Fruit fly (Drosophila melanogaster): ENCODE results near the gene CG5890.
A peak's percentile ranks its signal among the peaks of the same experiment; 100 is the strongest.

Gene CG5890

dm6 chr3R:25884301-25884700, 28.3 kb downstream of the CG5890 start (continued):
- TF ChIP-seq nmo (GFP tag; optimal IDR thresholded peaks at IDR 0.05) (peak; percentile 84), mld (GFP tag; IDR thresholded peaks at IDR 0.05; ENCODE audit: partially characterized antibody) (no peak), CG13894 (tag; optimal IDR thresholded peaks at IDR 0.05) (no peak), Kr (GFP tag; optimal IDR thresholded peaks at IDR 0.05) (no peak), Eip74EF (GFP tag; optimal IDR thresholded peaks at IDR 0.05) (peak in 1 of 2 experiments; percentile 67), HHEX (GFP tag; optimal IDR thresholded peaks at IDR 0.05) (no peak), chinmo (GFP tag; IDR thresholded peaks at IDR 0.05; ENCODE audit: partially characterized antibody) (no peak), CG17328 (GFP tag; IDR thresholded peaks at IDR 0.05) (peak; percentile 78), Hr3 (GFP tag; optimal IDR thresholded peaks at IDR 0.05) (peak; percentile 68), CG10959 (GFP tag; IDR thresholded peaks at IDR 0.05) (peak; percentile 39; the same call in 1 of the 2 replicates), ranshi (GFP tag; IDR thresholded peaks at IDR 0.05) (0 out of 2 replicates have a peak, but pooled peaks have one; percentile 50), exex (tag; optimal IDR thresholded peaks at IDR 0.05) (no peak), CG3281 (GFP tag; optimal IDR thresholded peaks at IDR 0.05) (peak; percentile 10), CG16779 (GFP tag; IDR thresholded peaks at IDR 0.05) (no peak), cad (GFP tag; optimal IDR thresholded peaks at IDR 0.05) (no peak), nerfin-2 (GFP tag; IDR thresholded peaks at IDR 0.05; ENCODE audit: partially characterized antibody) (no peak), B-H2 (GFP tag; optimal IDR thresholded peaks at IDR 0.05) (no peak), Spps (tag; optimal IDR thresholded peaks at IDR 0.05) (peak; percentile 75), CG8290 (GFP tag; optimal IDR thresholded peaks at IDR 0.05) (no peak), CG8290 (tag; optimal IDR thresholded peaks at IDR 0.05) (no peak), CG3065 (GFP tag; optimal IDR thresholded peaks at IDR 0.05) (no peak), Doc2 (GFP tag; IDR thresholded peaks at IDR 0.05) (no peak), cg (GFP tag; optimal IDR thresholded peaks at IDR 0.05) (no peak), CG12104 (GFP tag; optimal IDR thresholded peaks at IDR 0.05) (peak; percentile 54), phol (tag; optimal IDR thresholded peaks at IDR 0.05) (peak; percentile 86), sim (GFP tag; IDR thresholded peaks at IDR 0.05) (no peak), CG14965 (GFP tag; optimal IDR thresholded peaks at IDR 0.05; ENCODE audit: borderline replicate concordance) (no peak), CG7372 (GFP tag; IDR thresholded peaks at IDR 0.05) (no peak), az2 (GFP tag; optimal IDR thresholded peaks at IDR 0.05) (peak; percentile 64), CG16813 (GFP tag; IDR thresholded peaks at IDR 0.05; ENCODE audit: partially characterized antibody) (no peak), CG14860 (GFP tag; IDR thresholded peaks at IDR 0.05; ENCODE audit: partially characterized antibody) (no peak), CG6175 (GFP tag; IDR thresholded peaks at IDR 0.05) (no peak), da (GFP tag; optimal IDR thresholded peaks at IDR 0.05) (no peak), CG15011 (GFP tag; optimal IDR thresholded peaks at IDR 0.05) (no peak), CG8359 (GFP tag; optimal IDR thresholded peaks at IDR 0.05; ENCODE audit: borderline replicate concordance) (peak; percentile 22), emc (GFP tag; optimal IDR thresholded peaks at IDR 0.05) (no peak), schlank (tag; optimal IDR thresholded peaks at IDR 0.05) (no peak), crol (GFP tag; IDR thresholded peaks at IDR 0.05) (no peak), ab (GFP tag; optimal IDR thresholded peaks at IDR 0.05) (no peak), org-1 (GFP tag; optimal IDR thresholded peaks at IDR 0.05) (peak; percentile 30), prd (optimal IDR thresholded peaks at IDR 0.05) (no peak), prd (GFP tag; IDR thresholded peaks at IDR 0.05) (no peak), CG13424 (tag; optimal IDR thresholded peaks at IDR 0.05) (peak; percentile 76), CG4404 (GFP tag; IDR thresholded peaks at IDR 0.05) (no peak), BtbVII (GFP tag; optimal IDR thresholded peaks at IDR 0.05) (no peak), toy (GFP tag; IDR thresholded peaks at IDR 0.05) (no peak), Ets65A (GFP tag) (no peak), CG12659 (GFP tag; optimal IDR thresholded peaks at IDR 0.05) (peak; percentile 57), CG11560 (tag; IDR thresholded peaks at IDR 0.05) (no peak), Nf-YA (GFP tag; IDR thresholded peaks at IDR 0.05) (no peak), Fer3 (tag; optimal IDR thresholded peaks at IDR 0.05) (peak; percentile 54), TFAM (GFP tag; optimal IDR thresholded peaks at IDR 0.05) (no peak)
